Worm (Caenorhabditis elegans) whole organism, L4 larva: ENCODE results near the gene K12H6.7.

Experiments
- R02D3.7 ChIP-seq: fragments of 150-350 bp; sonication (generic microtip); optimal IDR thresholded peaks from 3 replicates; lab custom pipeline; 2014; ENCODE audit warnings: missing biosample characterization, missing genetic modification characterization
- Y48G9A.11 ChIP-seq: fragments of 200-800 bp; sonication (Bioruptor generic); IDR thresholded peaks from 2 replicates; pipeline ENCODE4 v1.3.6; 2022; ENCODE audit warnings: missing genetic modification reagents, missing genetic modification characterization, missing compliant biosample characterization
- Y75B8A.6 ChIP-seq: fragments of 200-800 bp; sonication (Bioruptor generic); IDR thresholded peaks from 2 replicates; pipeline ENCODE4 v1.3.6; 2022; ENCODE audit warnings: missing genetic modification reagents, missing genetic modification characterization, missing compliant biosample characterization
- arid-1 ChIP-seq: fragments of 200-800 bp; sonication (Bioruptor generic); conservative IDR thresholded peaks from 2 replicates; pipeline ENCODE4 v1.3.6; 2022; ENCODE audit warnings: missing genetic modification reagents, missing genetic modification characterization, missing compliant biosample characterization
- attf-4 ChIP-seq: sonication (generic microtip); optimal IDR thresholded peaks from 3 replicates; lab custom pipeline; 2017; ENCODE audit warnings: missing biosample characterization, missing genetic modification characterization
- ceh-44 ChIP-seq: fragments of 200-800 bp; sonication (Bioruptor generic); IDR thresholded peaks from 2 replicates; pipeline ENCODE4 v1.3.6; 2022; ENCODE audit warnings: missing genetic modification reagents, missing genetic modification characterization, missing compliant biosample characterization
- ceh-82 ChIP-seq: sonication (generic microtip); optimal IDR thresholded peaks from 2 replicates; lab custom pipeline; 2017; ENCODE audit warnings: missing biosample characterization, missing genetic modification characterization
- ces-1 ChIP-seq: fragments of 150-350 bp; sonication (generic microtip); optimal IDR thresholded peaks from 4 replicates; lab custom pipeline; 2014; ENCODE audit warnings: missing biosample characterization, missing genetic modification reagents, missing genetic modification characterization
- cey-2 ChIP-seq: sonication (generic microtip); optimal IDR thresholded peaks from 3 replicates; lab custom pipeline; 2017; ENCODE audit warnings: missing genetic modification characterization, mild to moderate bottlenecking, missing compliant biosample characterization, antibody characterized with exemption, borderline replicate concordance; ENCODE audit not compliant: insufficient read depth
- ctbp-1 ChIP-seq: fragments of 200-800 bp; sonication (Bioruptor generic); IDR thresholded peaks from 2 replicates; pipeline ENCODE4 v1.3.6; 2022; ENCODE audit warnings: missing genetic modification reagents, missing genetic modification characterization, missing compliant biosample characterization
- daf-12 ChIP-seq: fragments of 150-350 bp; optimal IDR thresholded peaks from 2 replicates; lab custom pipeline; 2014; ENCODE audit warnings: missing biosample characterization, missing genetic modification reagents, missing genetic modification characterization
- daf-19 ChIP-seq: fragments of 200-800 bp; sonication (Bioruptor generic); conservative IDR thresholded peaks from 2 replicates; pipeline ENCODE4 v1.3.6; 2022; ENCODE audit warnings: missing genetic modification characterization, missing compliant biosample characterization
- dmd-8 ChIP-seq: fragments of 200-800 bp; sonication (Bioruptor generic); IDR thresholded peaks from 2 replicates; pipeline ENCODE4 v1.3.6; 2022; ENCODE audit warnings: missing genetic modification characterization, missing compliant biosample characterization
- duxl-1 ChIP-seq: sonication (generic microtip); optimal IDR thresholded peaks from 2 replicates; lab custom pipeline; 2016; ENCODE audit warnings: mild to moderate bottlenecking, missing genetic modification characterization, moderate library complexity, missing compliant biosample characterization; ENCODE audit not compliant: poor library complexity
- dve-1 ChIP-seq: sonication (generic microtip); optimal IDR thresholded peaks from 2 replicates; lab custom pipeline; 2017; ENCODE audit warnings: antibody characterized with exemption, mild to moderate bottlenecking, missing genetic modification characterization, missing compliant biosample characterization; ENCODE audit not compliant: insufficient read depth
- hlh-11 ChIP-seq: fragments of 200-800 bp; sonication (Bioruptor generic); optimal IDR thresholded peaks from 2 replicates; lab custom pipeline; 2018; ENCODE audit warnings: mild to moderate bottlenecking, missing genetic modification characterization, missing compliant biosample characterization
- lim-7 ChIP-seq: fragments of 200-800 bp; sonication (Bioruptor generic); IDR thresholded peaks from 2 replicates; pipeline ENCODE4 v1.3.6; 2022; ENCODE audit warnings: missing genetic modification characterization, missing compliant biosample characterization
- lin-1 ChIP-seq: fragments of 200-800 bp; sonication (Bioruptor generic); IDR thresholded peaks from 2 replicates; pipeline ENCODE4 v1.3.6; 2022; ENCODE audit warnings: missing genetic modification reagents, missing genetic modification characterization, missing compliant biosample characterization
- lin-13 ChIP-seq: fragments of 150-350 bp; optimal IDR thresholded peaks from 2 replicates; lab custom pipeline; 2014; ENCODE audit warnings: missing biosample characterization, missing genetic modification reagents, missing genetic modification characterization
- lin-15B ChIP-seq: fragments of 150-350 bp; sonication (generic microtip); optimal IDR thresholded peaks from 3 replicates; lab custom pipeline; 2014; ENCODE audit warnings: missing biosample characterization, missing genetic modification characterization
- lin-29 ChIP-seq: fragments of 200-800 bp; sonication (Bioruptor generic); IDR thresholded peaks from 2 replicates; pipeline ENCODE4 v1.3.6; 2022; ENCODE audit warnings: missing genetic modification reagents, missing genetic modification characterization, missing compliant biosample characterization
- lin-39 ChIP-seq: fragments of 150-350 bp; optimal IDR thresholded peaks from 2 replicates; lab custom pipeline; 2014; ENCODE audit warnings: missing biosample characterization, missing genetic modification reagents, missing genetic modification characterization
- lir-3 ChIP-seq: sonication (generic microtip); optimal IDR thresholded peaks from 2 replicates; lab custom pipeline; 2016; ENCODE audit warnings: mild to moderate bottlenecking, missing genetic modification characterization, missing compliant biosample characterization
- madf-5 ChIP-seq, 2 experiments: fragments of 200-800 bp; sonication (Bioruptor generic); IDR thresholded peaks; 2 replicates each; pipeline ENCODE4 v1.3.6; 2022; ENCODE audit warnings: missing compliant biosample characterization in 2 of 2, missing genetic modification characterization in 2 of 2
- nhr-11 ChIP-seq: fragments of 150-350 bp; optimal IDR thresholded peaks from 2 replicates; lab custom pipeline; 2014; ENCODE audit warnings: missing biosample characterization, missing genetic modification characterization
- nhr-25 ChIP-seq: sonication (generic microtip); optimal IDR thresholded peaks from 2 replicates; lab custom pipeline; 2017; ENCODE audit warnings: missing genetic modification characterization, mild to moderate bottlenecking, missing compliant biosample characterization, antibody characterized with exemption, moderate library complexity, borderline replicate concordance; ENCODE audit not compliant: insufficient read depth
- nhr-77 ChIP-seq: fragments of 150-350 bp; optimal IDR thresholded peaks from 2 replicates; lab custom pipeline; 2014; ENCODE audit warnings: missing biosample characterization, missing genetic modification characterization
- rbr-2 ChIP-seq: sonication (generic microtip); optimal IDR thresholded peaks from 2 replicates; lab custom pipeline; 2016; ENCODE audit warnings: missing genotype, missing genetic modification characterization, missing compliant biosample characterization
- sdz-12 ChIP-seq: fragments of 200-800 bp; sonication (Bioruptor generic); optimal IDR thresholded peaks from 2 replicates; lab custom pipeline; 2018; ENCODE audit warnings: mild to moderate bottlenecking, missing genetic modification characterization, missing compliant biosample characterization
- set-16 ChIP-seq: fragments of 200-800 bp; sonication (Bioruptor generic); IDR thresholded peaks from 2 replicates; pipeline ENCODE4 v1.3.6; 2022; ENCODE audit warnings: missing genetic modification reagents, missing genetic modification characterization, missing compliant biosample characterization
- tra-1 ChIP-seq: fragments of 200-800 bp; sonication (Bioruptor generic); IDR thresholded peaks from 2 replicates; pipeline ENCODE4 v1.3.6; 2022; ENCODE audit warnings: missing genetic modification reagents, missing genetic modification characterization, missing compliant biosample characterization
- unc-39 ChIP-seq: sonication (generic microtip); optimal IDR thresholded peaks from 2 replicates; lab custom pipeline; 2017; ENCODE audit warnings: missing biosample characterization, missing genetic modification characterization
- unc-62 ChIP-seq, 3 experiments: fragments of 150-350 bp in 1 of 3; sonication (generic microtip); optimal IDR thresholded peaks in 2 of 3; peaks in 1 of 3; 1 replicate in 1 of 3; 2 replicates in 2 of 3; lab custom pipeline; 2014 to 2017; ENCODE audit warnings: missing biosample characterization in 3 of 3, missing genetic modification characterization in 3 of 3, missing genetic modification reagents in 3 of 3, missing genotype in 1 of 3
- zag-1 ChIP-seq: fragments of 150-350 bp; optimal IDR thresholded peaks from 2 replicates; lab custom pipeline; 2014; ENCODE audit warnings: missing biosample characterization, missing genetic modification characterization
- zip-2 ChIP-seq: fragments of 150-350 bp; optimal IDR thresholded peaks from 2 replicates; lab custom pipeline; 2014; ENCODE audit warnings: missing biosample characterization, missing genetic modification characterization
- ztf-11 ChIP-seq: fragments of 150-350 bp; optimal IDR thresholded peaks from 2 replicates; lab custom pipeline; 2014; ENCODE audit warnings: missing biosample characterization, missing genetic modification characterization
- ztf-7 ChIP-seq: fragments of 150-350 bp; optimal IDR thresholded peaks from 2 replicates; lab custom pipeline; 2014; ENCODE audit warnings: missing biosample characterization, missing genetic modification characterization

K12H6.7 gene

ce11 chrII:2852493-2852892, 15.7 kb upstream of the K12H6.7 start, which contains the start of gene ptc-3:
Gene ptc-3, minus strand, starts transcription at chrII:2852593.
- TF ChIP-seq R02D3.7 (tag; lab: Kevin White, UChicago) (no peak), zag-1 (no peak), cey-2 (tag; lab: Kevin White, UChicago) (no peak), attf-4 (no peak), hlh-11 (tag; lab: Kevin White, UChicago) (no peak), lin-39 (no peak), daf-19 (GFP tag; lab: Robert Waterston, UW) (no peak), lir-3 (tag; lab: Kevin White, UChicago) (no peak), tra-1 (GFP tag; lab: Robert Waterston, UW) (no peak), daf-12 (tag; lab: Kevin White, UChicago) (no peak), ceh-44 (no peak), lin-29 (GFP tag; lab: Robert Waterston, UW) (no peak), ceh-82 (tag; lab: Kevin White, UChicago) (no peak)
- TF ChIP-seq, all 104 proteins: peak for 0

- TF ChIP-seq arid-1 (no peak), lin-15B (no peak), ztf-11 (tag; lab: Kevin White, UChicago) (no peak), Y75B8A.6 (GFP tag; lab: Robert Waterston, UW) (no peak), daf-12 (tag; lab: Kevin White, UChicago) (no peak), rbr-2 (no peak), attf-4 (no peak), nhr-11 (tag; lab: Kevin White, UChicago) (no peak), ces-1 (GFP tag; lab: Kevin White, UChicago) (no peak), ztf-7 (no peak), nhr-77 (no peak), ctbp-1 (GFP tag; lab: Robert Waterston, UW) (no peak), tra-1 (GFP tag; lab: Robert Waterston, UW) (no peak), dmd-8 (GFP tag; lab: Robert Waterston, UW) (no peak)
Observed at ce11 chrII:2846552-2846951, 9.8 kb upstream of the K12H6.7 start.

- TF ChIP-seq zip-2 (no peak), lim-7 (GFP tag; lab: Robert Waterston, UW) (no peak), set-16 (GFP tag; lab: Robert Waterston, UW) (peak; percentile 54)
Observed at ce11 chrII:2845674-2846073, 8.9 kb upstream of the K12H6.7 start.

- TF ChIP-seq zip-2 (no peak), lin-13 (no peak), unc-62 (GFP tag; optimal IDR thresholded peaks at IDR 0.05 in 1 of 2; lab: Kevin White, UChicago) (peak in 1 of 2 experiments; percentile 64), unc-62 (tag; optimal IDR thresholded peaks at IDR 0.05; lab: Kevin White, UChicago) (no peak)
Observed at ce11 chrII:2843088-2843487, 6.3 kb upstream of the K12H6.7 start, which contains the start of gene Y110A2AL.7. Gene Y110A2AL.7, minus strand, starts transcription at chrII:2843188.

ce11 chrII:2841529-2841928, 4.8 kb upstream of the K12H6.7 start, which contains the start of gene Y110A2AL.6:
Gene Y110A2AL.6, minus strand, starts transcription at chrII:2841629.
- TF ChIP-seq nhr-25 (tag; lab: Kevin White, UChicago) (no peak), ztf-11 (tag; lab: Kevin White, UChicago) (no peak), Y48G9A.11 (no peak), unc-39 (tag; lab: Kevin White, UChicago) (no peak), lin-1 (GFP tag; lab: Robert Waterston, UW) (no peak), madf-5 (GFP tag; IDR thresholded peaks at IDR 0.05; lab: Robert Waterston, UW) (no peak), duxl-1 (no peak), sdz-12 (GFP tag; lab: Kevin White, UChicago) (no peak), dve-1 (tag; lab: Kevin White, UChicago) (no peak)
